Worm (Caenorhabditis elegans) whole organism, midembryonic: ENCODE measurements around the gene sri-43.

Experiments used
- T22C8.4 ChIP-seq: fragments of 200-800 bp; sonication (Bioruptor generic); IDR thresholded peaks from 2 replicates; pipeline ENCODE4 v1.3.6; 2022; ENCODE audit warnings: missing genetic modification characterization, missing compliant biosample characterization
- cog-1 ChIP-seq: sonication (generic microtip); optimal IDR thresholded peaks from 2 replicates; lab custom pipeline; 2016; ENCODE audit warnings: missing genetic modification characterization, missing compliant biosample characterization
- flt-1 ChIP-seq: fragments of 200-800 bp; sonication (Bioruptor generic); IDR thresholded peaks from 2 replicates; pipeline ENCODE4 v1.3.6; 2022; ENCODE audit warnings: missing genetic modification characterization, missing compliant biosample characterization
- klf-2 ChIP-seq: fragments of 200-800 bp; sonication (Bioruptor generic); conservative IDR thresholded peaks from 2 replicates; pipeline ENCODE4 v1.3.6; 2022; ENCODE audit warnings: missing genetic modification reagents, missing genetic modification characterization, missing compliant biosample characterization
- med-1 ChIP-seq: sonication (generic microtip); optimal IDR thresholded peaks from 2 replicates; lab custom pipeline; 2017; ENCODE audit warnings: missing genetic modification characterization, mild to moderate bottlenecking, missing compliant biosample characterization, antibody characterized with exemption, missing genetic modification reagents; ENCODE audit not compliant: insufficient read depth
- ref-1 ChIP-seq: fragments of 200-800 bp; sonication (Bioruptor generic); conservative IDR thresholded peaks from 2 replicates; pipeline ENCODE4 v1.3.6; 2022; ENCODE audit warnings: missing genetic modification reagents, missing genetic modification characterization, missing compliant biosample characterization
- tab-1 ChIP-seq: fragments of 200-800 bp; sonication (Bioruptor generic); IDR thresholded peaks from 2 replicates; pipeline ENCODE4 v1.3.6; 2022; ENCODE audit warnings: missing genetic modification characterization, missing compliant biosample characterization
- ztf-23 ChIP-seq: fragments of 200-800 bp; sonication (Bioruptor generic); IDR thresholded peaks from 2 replicates; pipeline ENCODE4 v1.3.6; 2022; ENCODE audit warnings: missing genetic modification reagents, missing genetic modification characterization, missing compliant biosample characterization
- ztf-29 ChIP-seq: fragments of 200-800 bp; sonication (Bioruptor generic); IDR thresholded peaks from 2 replicates; pipeline ENCODE4 v1.3.6; 2022; ENCODE audit warnings: missing genetic modification reagents, missing genetic modification characterization, missing compliant biosample characterization

The sri-43 gene

ce11 chrII:3109533-3109932 lies 34.9 kb downstream of the sri-43 start:
- TF ChIP-seq flt-1 (GFP tag; lab: Robert Waterston, UW) (no peak), med-1 (GFP tag; lab: Kevin White, UChicago) (no peak), cog-1 (no peak), ztf-23 (no peak), klf-2 (GFP tag; lab: Robert Waterston, UW) (no peak), ztf-29 (GFP tag; lab: Robert Waterston, UW) (no peak), ref-1 (GFP tag; lab: Robert Waterston, UW) (no peak), tab-1 (GFP tag; lab: Robert Waterston, UW) (no peak), T22C8.4 (GFP tag; lab: Robert Waterston, UW) (no peak)

ce11 chrII:3108101-3108500 lies 36.4 kb downstream of the sri-43 start:
- TF ChIP-seq tab-1 (GFP tag; lab: Robert Waterston, UW) (0 out of 2 replicates have a peak, but pooled peaks have one; percentile 47), klf-2 (GFP tag; lab: Robert Waterston, UW) (no peak)

- TF ChIP-seq ztf-29 (GFP tag; lab: Robert Waterston, UW), result no peak
- TF ChIP-seq tab-1 (GFP tag; lab: Robert Waterston, UW), result no peak
- no peak for TF ChIP-seq cog-1
- TF ChIP-seq ref-1 (GFP tag; lab: Robert Waterston, UW), result no peak
- TF ChIP-seq T22C8.4 (GFP tag; lab: Robert Waterston, UW), result no peak
- TF ChIP-seq flt-1 (GFP tag; lab: Robert Waterston, UW), result no peak
- TF ChIP-seq med-1 (GFP tag; lab: Kevin White, UChicago), result no peak
- no peak for TF ChIP-seq ztf-23
- no peak for TF ChIP-seq klf-2 (GFP tag; lab: Robert Waterston, UW)
Measured at ce11 chrII:3105765-3106164, 38.7 kb downstream of the sri-43 start, which contains the start of gene clec-122. clec-122 (plus strand) TSS chrII:3106065.

ce11 chrII:3102018-3102417 lies 42.4 kb downstream of the sri-43 start, which contains the start of gene clec-121:
clec-121 (plus strand) TSS chrII:3102318.
- no peak for TF ChIP-seq klf-2 (GFP tag; lab: Robert Waterston, UW)
- no peak for TF ChIP-seq tab-1 (GFP tag; lab: Robert Waterston, UW)
- no peak for TF ChIP-seq ztf-29 (GFP tag; lab: Robert Waterston, UW)
- TF ChIP-seq T22C8.4 (GFP tag; lab: Robert Waterston, UW), result no peak
- no peak for TF ChIP-seq med-1 (GFP tag; lab: Kevin White, UChicago)
- TF ChIP-seq ref-1 (GFP tag; lab: Robert Waterston, UW), result no peak
- TF ChIP-seq ztf-23, result no peak
- TF ChIP-seq cog-1, result no peak
- TF ChIP-seq flt-1 (GFP tag; lab: Robert Waterston, UW), result no peak

ce11 chrII:3100546-3100945 lies 43.9 kb downstream of the sri-43 start, which contains the start of gene srg-24:
srg-24 (minus strand) TSS chrII:3100646.
- TF ChIP-seq cog-1, result no peak
- TF ChIP-seq T22C8.4 (GFP tag; lab: Robert Waterston, UW), result no peak
- TF ChIP-seq med-1 (GFP tag; lab: Kevin White, UChicago), result no peak
- TF ChIP-seq flt-1 (GFP tag; lab: Robert Waterston, UW), result no peak
- TF ChIP-seq ztf-29 (GFP tag; lab: Robert Waterston, UW), result no peak
- TF ChIP-seq ref-1 (GFP tag; lab: Robert Waterston, UW), result no peak
- no peak for TF ChIP-seq tab-1 (GFP tag; lab: Robert Waterston, UW)
- no peak for TF ChIP-seq klf-2 (GFP tag; lab: Robert Waterston, UW)
- no peak for TF ChIP-seq ztf-23

ce11 chrII:3096857-3097256 lies 47.6 kb downstream of the sri-43 start, which contains the start of gene Y25C1A.14:
Y25C1A.14 (minus strand) TSS chrII:3096957.
- TF ChIP-seq flt-1 (GFP tag; lab: Robert Waterston, UW), result no peak

ce11 chrII:3096060-3096459 lies 48.4 kb downstream of the sri-43 start, which contains the start of gene srg-23:
srg-23 (minus strand) TSS chrII:3096160.
- TF ChIP-seq ref-1 (GFP tag; lab: Robert Waterston, UW) (no peak), T22C8.4 (GFP tag; lab: Robert Waterston, UW) (no peak), ztf-29 (GFP tag; lab: Robert Waterston, UW) (no peak), klf-2 (GFP tag; lab: Robert Waterston, UW) (no peak), ztf-23 (no peak), cog-1 (no peak), med-1 (GFP tag; lab: Kevin White, UChicago) (no peak)
